Worm (Caenorhabditis elegans) whole organism, L3 larva: ENCODE results near the gene nlp-81.

Experiments
- ama-1 ChIP-seq: fragments of 150-350 bp; optimal IDR thresholded peaks from 2 replicates; lab custom pipeline; 2018
- ceh-9 ChIP-seq: sonication (generic microtip); optimal IDR thresholded peaks from 2 replicates; lab custom pipeline; 2018; ENCODE audit warnings: missing biosample characterization, missing genetic modification characterization
- daf-12 ChIP-seq: fragments of 150-350 bp; optimal IDR thresholded peaks from 2 replicates; lab custom pipeline; 2014; ENCODE audit warnings: missing biosample characterization, missing genetic modification reagents, missing genetic modification characterization
- elt-1 ChIP-seq: fragments of 150-350 bp; optimal IDR thresholded peaks from 2 replicates; lab custom pipeline; 2014; ENCODE audit warnings: missing biosample characterization, missing genetic modification characterization
- nhr-11 ChIP-seq: fragments of 150-350 bp; optimal IDR thresholded peaks from 2 replicates; lab custom pipeline; 2014; ENCODE audit warnings: missing biosample characterization, missing genetic modification characterization
- nhr-25 ChIP-seq: sonication (generic microtip); optimal IDR thresholded peaks from 2 replicates; lab custom pipeline; 2017; ENCODE audit warnings: missing biosample characterization, missing genetic modification characterization
- nhr-43 ChIP-seq: sonication (generic microtip); optimal IDR thresholded peaks from 2 replicates; lab custom pipeline; 2016; ENCODE audit warnings: mild to moderate bottlenecking, missing genetic modification characterization, missing compliant biosample characterization; ENCODE audit not compliant: poor library complexity, severe bottlenecking
- pha-4 ChIP-seq: fragments of 150-350 bp; optimal IDR thresholded peaks from 2 replicates; lab custom pipeline; 2014; ENCODE audit warnings: missing biosample characterization, missing genetic modification reagents, missing genetic modification characterization
- sea-2 ChIP-seq: fragments of 150-350 bp; sonication (generic microtip); optimal IDR thresholded peaks from 4 replicates; lab custom pipeline; 2014; ENCODE audit warnings: missing biosample characterization, missing genetic modification reagents, missing genetic modification characterization
- unc-62 ChIP-seq: fragments of 150-350 bp; sonication (generic microtip); optimal IDR thresholded peaks from 4 replicates; lab custom pipeline; 2014; ENCODE audit warnings: missing biosample characterization, missing genetic modification reagents, missing genetic modification characterization

ce11 chrIV:3191466-3191865 is 15.5 kb upstream of the nlp-81 start, which contains the start of gene Y67D8B.2:
- TF ChIP-seq pha-4 (tag; lab: Kevin White, UChicago) = no peak
- no peak for TF ChIP-seq ama-1 (lab: Kevin White, UChicago)
- TF ChIP-seq sea-2 (GFP tag; lab: Kevin White, UChicago) = no peak
- TF ChIP-seq daf-12 (tag; lab: Kevin White, UChicago) = no peak
- TF ChIP-seq nhr-25 = no peak
- TF ChIP-seq unc-62 = no peak
- no peak for TF ChIP-seq nhr-43
- no peak for TF ChIP-seq nhr-11 (tag; lab: Kevin White, UChicago)
- no peak for TF ChIP-seq elt-1
- no peak for TF ChIP-seq ceh-9 (tag; lab: Kevin White, UChicago)
